Worm (Caenorhabditis elegans) whole organism, L1 larva: Measurements from ENCODE around the gene C17H12.37.

Experiments
- aha-1 ChIP-seq: fragments of 150-350 bp; optimal IDR thresholded peaks from 2 replicates; lab custom pipeline; 2014; ENCODE audit warnings: missing biosample characterization, missing genetic modification characterization
- aly-2 ChIP-seq: fragments of 150-350 bp; optimal IDR thresholded peaks from 2 replicates; lab custom pipeline; 2014; ENCODE audit warnings: missing biosample characterization, missing genetic modification characterization
- blmp-1 ChIP-seq: fragments of 150-350 bp; optimal IDR thresholded peaks from 2 replicates; lab custom pipeline; 2014; ENCODE audit warnings: missing biosample characterization, missing genetic modification characterization
- ceh-8 ChIP-seq: fragments of 200-800 bp; sonication (Bioruptor generic); optimal IDR thresholded peaks from 2 replicates; lab custom pipeline; 2018; ENCODE audit warnings: mild to moderate bottlenecking, missing genetic modification characterization, moderate library complexity, missing compliant biosample characterization
- ceh-90 ChIP-seq: sonication (generic microtip); optimal IDR thresholded peaks from 2 replicates; lab custom pipeline; 2016; ENCODE audit warnings: missing genetic modification characterization, missing compliant biosample characterization
- dsc-1 ChIP-seq: sonication (generic microtip); optimal IDR thresholded peaks from 2 replicates; lab custom pipeline; 2016; ENCODE audit warnings: mild to moderate bottlenecking, missing genetic modification characterization, missing compliant biosample characterization
- egl-27 ChIP-seq, 2 experiments: fragments of 150-350 bp in 1 of 2; sonication (generic microtip); optimal IDR thresholded peaks; 3 replicates each; lab custom pipeline; 2017 to 2018; ENCODE audit warnings: missing biosample characterization in 2 of 2, missing genetic modification characterization in 2 of 2, missing genetic modification reagents in 2 of 2
- elt-2 ChIP-seq: sonication (generic microtip); optimal IDR thresholded peaks from 2 replicates; lab custom pipeline; 2016; ENCODE audit warnings: missing genetic modification characterization, mild to moderate bottlenecking, inconsistent platforms, missing compliant biosample characterization, missing genetic modification reagents
- elt-3 ChIP-seq, 6 experiments: fragments of 150-350 bp in 1 of 6; sonication (generic microtip); optimal IDR thresholded peaks; 2 replicates each; lab custom pipeline; 2017 to 2018; ENCODE audit warnings: missing biosample characterization in 6 of 6, missing genetic modification characterization in 6 of 6, inconsistent platforms in 1 of 6
- fkh-10 ChIP-seq: sonication (generic microtip); optimal IDR thresholded peaks from 2 replicates; lab custom pipeline; 2017; ENCODE audit warnings: missing biosample characterization, missing genetic modification reagents, missing genetic modification characterization
- fkh-8 ChIP-seq: sonication (generic microtip); optimal IDR thresholded peaks from 2 replicates; lab custom pipeline; 2016; ENCODE audit warnings: mild to moderate bottlenecking, missing genetic modification characterization, missing compliant biosample characterization
- fos-1 ChIP-seq: fragments of 150-350 bp; optimal IDR thresholded peaks from 2 replicates; lab custom pipeline; 2014; ENCODE audit warnings: missing biosample characterization, missing genetic modification characterization
- grh-1 ChIP-seq: fragments of 200-800 bp; sonication (Bioruptor generic); IDR thresholded peaks from 2 replicates; pipeline ENCODE4 v1.3.6; 2022; ENCODE audit warnings: missing genetic modification reagents, missing genetic modification characterization, missing compliant biosample characterization
- hlh-4 ChIP-seq: sonication (generic microtip); optimal IDR thresholded peaks from 2 replicates; lab custom pipeline; 2016; ENCODE audit warnings: mild to moderate bottlenecking, missing genetic modification characterization, missing compliant biosample characterization
- hpl-2 ChIP-seq: fragments of 150-350 bp; optimal IDR thresholded peaks from 2 replicates; lab custom pipeline; 2014; ENCODE audit warnings: missing biosample characterization, missing genetic modification reagents, missing genetic modification characterization
- lin-14 ChIP-seq: fragments of 200-800 bp; sonication (Bioruptor generic); optimal IDR thresholded peaks from 2 replicates; lab custom pipeline; 2018; ENCODE audit warnings: mild to moderate bottlenecking, missing genetic modification characterization, moderate library complexity, missing compliant biosample characterization
- lin-15B ChIP-seq: fragments of 150-350 bp; sonication (generic microtip); optimal IDR thresholded peaks from 3 replicates; lab custom pipeline; 2014; ENCODE audit warnings: missing biosample characterization, missing genetic modification characterization
- lin-35 ChIP-seq, 2 experiments: fragments of 150-350 bp; optimal IDR thresholded peaks; 2 replicates each; lab custom pipeline; 2014; ENCODE audit warnings: missing biosample characterization in 2 of 2, missing genetic modification characterization in 2 of 2, missing genetic modification reagents in 2 of 2
- lir-3 ChIP-seq: sonication (generic microtip); optimal IDR thresholded peaks from 2 replicates; lab custom pipeline; 2016; ENCODE audit warnings: mild to moderate bottlenecking, missing genetic modification characterization, moderate library complexity, missing compliant biosample characterization; ENCODE audit not compliant: poor library complexity
- mdl-1 ChIP-seq, 2 experiments: fragments of 150-350 bp; optimal IDR thresholded peaks; 2 replicates each; lab custom pipeline; 2014 to 2017; ENCODE audit warnings: missing biosample characterization in 2 of 2, missing genetic modification characterization in 2 of 2, inconsistent platforms in 1 of 2
- mep-1 ChIP-seq: fragments of 150-350 bp; optimal IDR thresholded peaks from 2 replicates; lab custom pipeline; 2014; ENCODE audit warnings: missing biosample characterization, missing genetic modification characterization
- nhr-11 ChIP-seq: fragments of 150-350 bp; optimal IDR thresholded peaks from 2 replicates; lab custom pipeline; 2014; ENCODE audit warnings: missing biosample characterization, missing genetic modification characterization
- nhr-19 ChIP-seq: fragments of 200-800 bp; sonication (Bioruptor generic); conservative IDR thresholded peaks from 2 replicates; pipeline ENCODE4 v1.3.6; 2022; ENCODE audit warnings: missing genetic modification characterization, missing compliant biosample characterization
- nhr-20 ChIP-seq: sonication (generic microtip); optimal IDR thresholded peaks from 2 replicates; lab custom pipeline; 2016; ENCODE audit warnings: mild to moderate bottlenecking, missing genetic modification characterization, missing compliant biosample characterization
- nhr-47 ChIP-seq: sonication (generic microtip); optimal IDR thresholded peaks from 2 replicates; lab custom pipeline; 2016; ENCODE audit warnings: mild to moderate bottlenecking, missing genetic modification characterization, moderate library complexity, missing compliant biosample characterization
- nhr-85 ChIP-seq: sonication (generic microtip); peaks from one replicate; lab custom pipeline; 2016; ENCODE audit warnings: missing genetic modification characterization, inconsistent platforms, missing compliant biosample characterization
- nhr-90 ChIP-seq: sonication (generic microtip); optimal IDR thresholded peaks from 2 replicates; lab custom pipeline; 2016; ENCODE audit warnings: mild to moderate bottlenecking, missing genetic modification characterization, missing compliant biosample characterization; ENCODE audit not compliant: poor library complexity
- pag-3 ChIP-seq: sonication (generic microtip); optimal IDR thresholded peaks from 2 replicates; lab custom pipeline; 2017; ENCODE audit warnings: missing genetic modification characterization, mild to moderate bottlenecking, missing compliant biosample characterization, antibody characterized with exemption, borderline replicate concordance; ENCODE audit not compliant: insufficient read depth
- rnt-1 ChIP-seq: sonication (generic microtip); optimal IDR thresholded peaks from 2 replicates; lab custom pipeline; 2016; ENCODE audit warnings: mild to moderate bottlenecking, missing genetic modification characterization, moderate library complexity, missing compliant biosample characterization
- skn-1 ChIP-seq: fragments of 150-350 bp; optimal IDR thresholded peaks from 2 replicates; lab custom pipeline; 2014; ENCODE audit warnings: missing biosample characterization, missing genetic modification characterization
- snu-23 ChIP-seq: sonication (generic microtip); optimal IDR thresholded peaks from 2 replicates; lab custom pipeline; 2016; ENCODE audit warnings: missing genetic modification characterization, missing compliant biosample characterization
- sox-4 ChIP-seq: sonication (generic microtip); optimal IDR thresholded peaks from 2 replicates; lab custom pipeline; 2016; ENCODE audit warnings: missing genetic modification characterization, missing compliant biosample characterization
- sptf-1 ChIP-seq: fragments of 150-350 bp; optimal IDR thresholded peaks from 2 replicates; lab custom pipeline; 2014; ENCODE audit warnings: missing biosample characterization, missing genetic modification characterization
- sup-37 ChIP-seq: fragments of 200-800 bp; sonication (Bioruptor generic); optimal IDR thresholded peaks from 2 replicates; lab custom pipeline; 2018; ENCODE audit warnings: mild to moderate bottlenecking, missing genetic modification characterization, missing compliant biosample characterization
- swsn-7 ChIP-seq: sonication (generic microtip); optimal IDR thresholded peaks from 2 replicates; lab custom pipeline; 2016; ENCODE audit warnings: missing genetic modification characterization, missing compliant biosample characterization
- tbx-2 ChIP-seq: sonication (generic microtip); optimal IDR thresholded peaks from 2 replicates; lab custom pipeline; 2016; ENCODE audit warnings: missing genetic modification characterization, missing compliant biosample characterization
- tlp-1 ChIP-seq: fragments of 150-350 bp; optimal IDR thresholded peaks from 2 replicates; lab custom pipeline; 2014; ENCODE audit warnings: missing biosample characterization, missing genetic modification characterization
- unc-130 ChIP-seq: fragments of 150-350 bp; optimal IDR thresholded peaks from 2 replicates; lab custom pipeline; 2017; ENCODE audit warnings: missing biosample characterization, missing genetic modification characterization, inconsistent platforms
- unc-62 ChIP-seq: fragments of 150-350 bp; optimal IDR thresholded peaks from 2 replicates; lab custom pipeline; 2014; ENCODE audit warnings: missing biosample characterization, missing genetic modification reagents, missing genetic modification characterization
- unc-86 ChIP-seq: sonication (generic microtip); optimal IDR thresholded peaks from 2 replicates; lab custom pipeline; 2016; ENCODE audit warnings: missing genetic modification characterization, missing compliant biosample characterization
- unc-98 ChIP-seq: fragments of 200-800 bp; sonication (Bioruptor generic); IDR thresholded peaks from 2 replicates; pipeline ENCODE4 v1.3.6; 2022; ENCODE audit warnings: missing genetic modification characterization, missing compliant biosample characterization
- zag-1 ChIP-seq: fragments of 150-350 bp; optimal IDR thresholded peaks from 2 replicates; lab custom pipeline; 2014; ENCODE audit warnings: missing biosample characterization, missing genetic modification characterization
- zip-4 ChIP-seq: fragments of 200-800 bp; sonication (Bioruptor generic); optimal IDR thresholded peaks from 2 replicates; lab custom pipeline; 2018; ENCODE audit warnings: mild to moderate bottlenecking, missing genetic modification characterization, moderate library complexity, missing compliant biosample characterization
- ztf-11 ChIP-seq, 2 experiments: sonication (generic microtip); optimal IDR thresholded peaks; 2 replicates each; lab custom pipeline; 2016 to 2017; ENCODE audit warnings: missing genetic modification characterization in 2 of 2, missing biosample characterization in 1 of 2, missing compliant biosample characterization in 1 of 2

C17H12.37 gene

DNA sequence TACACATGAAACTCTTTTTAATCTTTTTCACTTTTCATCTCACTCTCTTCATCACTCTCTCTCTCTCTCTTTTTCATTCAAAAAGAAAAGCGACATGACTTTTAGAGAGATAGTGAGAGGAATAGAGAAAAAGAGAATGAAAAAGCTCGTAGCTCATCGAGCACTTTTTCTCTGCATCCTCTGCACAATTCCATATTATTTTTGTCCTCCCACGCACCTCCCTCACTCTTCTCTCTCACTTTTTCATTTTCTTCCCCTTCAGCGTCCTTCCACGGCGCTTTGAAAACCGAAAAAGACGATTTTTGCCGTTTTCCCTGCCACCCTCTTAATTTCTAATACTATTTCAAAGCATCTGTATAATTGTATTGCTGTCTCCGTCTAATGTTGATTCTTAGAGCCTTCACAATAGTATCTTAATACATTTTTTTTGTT, 34.2 kb downstream of the C17H12.37 start (continued):
- TF ChIP-seq unc-130 (no peak), elt-3 (tag; optimal IDR thresholded peaks at IDR 0.05; lab: Kevin White, UChicago) (no peak), zag-1 (peak; percentile 73), egl-27 (tag; optimal IDR thresholded peaks at IDR 0.05; lab: Kevin White, UChicago) (peak; percentile 44 to 67), rnt-1 (tag; lab: Kevin White, UChicago) (peak; percentile 88), grh-1 (no peak), tlp-1 (tag; lab: Kevin White, UChicago) (no peak), pag-3 (tag; lab: Kevin White, UChicago) (no peak), nhr-19 (peak; percentile 76), skn-1 (tag; lab: Kevin White, UChicago) (peak; percentile 60), lin-14 (GFP tag; lab: Kevin White, UChicago) (peak; percentile 99), hlh-4 (tag; lab: Kevin White, UChicago) (no peak), lin-35 (GFP tag; optimal IDR thresholded peaks at IDR 0.05; lab: Kevin White, UChicago) (peak; percentile 58 to 73), hpl-2 (no peak), tbx-2 (peak; percentile 91), mdl-1 (tag; optimal IDR thresholded peaks at IDR 0.05; lab: Kevin White, UChicago) (peak in 1 of 2 experiments; percentile 41), lin-15B (tag; lab: Kevin White, UChicago) (no peak), nhr-90 (peak; percentile 69), aly-2 (tag; lab: Kevin White, UChicago) (peak; percentile 58), nhr-47 (tag; lab: Kevin White, UChicago) (peak; percentile 89), unc-86 (tag; lab: Kevin White, UChicago) (peak; percentile 81), ceh-8 (GFP tag; lab: Kevin White, UChicago) (peak; percentile 19), nhr-11 (tag; lab: Kevin White, UChicago) (peak; percentile 77), sup-37 (GFP tag; lab: Kevin White, UChicago) (peak; percentile 33), unc-98 (GFP tag; lab: Robert Waterston, UW) (0 out of 2 replicates have a peak, but pooled peaks have one; percentile 28), ceh-90 (no peak), aha-1 (tag; lab: Kevin White, UChicago) (peak; percentile 24), fos-1 (peak; percentile 58), mep-1 (tag; lab: Kevin White, UChicago) (peak; percentile 59), swsn-7 (tag; lab: Kevin White, UChicago) (peak; percentile 90), ztf-11 (tag; optimal IDR thresholded peaks at IDR 0.05; lab: Kevin White, UChicago) (no peak), lir-3 (peak; percentile 70), fkh-10 (GFP tag; lab: Kevin White, UChicago) (peak; percentile 94), sptf-1 (tag; lab: Kevin White, UChicago) (no peak), fkh-8 (peak; percentile 89)

ce11 chrIV:6841562-6842282, 36.8 kb downstream of the C17H12.37 start:
- TF ChIP-seq mep-1 (tag; lab: Kevin White, UChicago) (peak; percentile 25), lin-35 (GFP tag; optimal IDR thresholded peaks at IDR 0.05; lab: Kevin White, UChicago) (peak in 1 of 2 experiments; percentile 39), lin-14 (GFP tag; lab: Kevin White, UChicago) (peak; percentile 42), sox-4 (tag; lab: Kevin White, UChicago) (no peak), fkh-8 (no peak), zip-4 (GFP tag; lab: Kevin White, UChicago) (no peak), unc-130 (no peak), nhr-47 (tag; lab: Kevin White, UChicago) (no peak), elt-3 (tag; optimal IDR thresholded peaks at IDR 0.05; lab: Kevin White, UChicago) (peak in 1 of 6 experiments; percentile 76), snu-23 (peak; percentile 24), nhr-20 (peak; percentile 27), lin-15B (tag; lab: Kevin White, UChicago) (no peak), blmp-1 (tag; lab: Kevin White, UChicago) (peak; percentile 88), nhr-85 (tag; lab: Kevin White, UChicago) (peak; percentile 66), unc-62 (GFP tag; lab: Kevin White, UChicago) (no peak), elt-2 (peak; percentile 67), dsc-1 (peak; percentile 61)
